Worm (Caenorhabditis elegans) whole organism, L1 larva: ENCODE results near the gene F34H10.3.

ENCODE experiments used
- aha-1 ChIP-seq: fragments of 150-350 bp; optimal IDR thresholded peaks from 2 replicates; lab custom pipeline; 2014; ENCODE audit warnings: missing biosample characterization, missing genetic modification characterization
- snpc-4 ChIP-seq: fragments of 150-350 bp; optimal IDR thresholded peaks from 2 replicates; lab custom pipeline; 2014; ENCODE audit warnings: missing biosample characterization, missing genetic modification characterization
- tbx-2 ChIP-seq: sonication (generic microtip); optimal IDR thresholded peaks from 2 replicates; lab custom pipeline; 2016; ENCODE audit warnings: missing genetic modification characterization, missing compliant biosample characterization
- zip-4 ChIP-seq: fragments of 200-800 bp; sonication (Bioruptor generic); optimal IDR thresholded peaks from 2 replicates; lab custom pipeline; 2018; ENCODE audit warnings: mild to moderate bottlenecking, missing genetic modification characterization, moderate library complexity, missing compliant biosample characterization

DNA sequence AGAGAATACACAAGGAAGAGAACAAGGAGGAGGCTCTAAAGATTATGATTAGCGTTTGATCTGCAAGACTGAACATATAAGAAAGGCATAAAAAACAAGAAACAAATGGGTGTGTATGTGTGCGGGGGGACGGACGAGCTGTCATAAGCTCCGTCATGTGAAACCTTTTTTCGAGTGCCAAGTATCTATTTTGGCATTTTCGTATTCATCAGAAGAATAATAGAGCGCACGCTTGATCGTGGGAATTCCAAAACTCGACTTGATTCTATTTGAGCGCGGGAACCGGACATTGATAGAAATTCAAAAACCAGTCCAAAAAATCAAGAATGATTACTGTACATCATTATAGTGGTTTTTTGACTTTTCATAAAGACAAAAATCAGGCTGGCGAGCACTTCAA is 21.9 kb upstream of the F34H10.3 start:
- no peak for TF ChIP-seq tbx-2 (tag; lab: Kevin White, UChicago)
- no peak for TF ChIP-seq aha-1 (tag; lab: Kevin White, UChicago)
- TF ChIP-seq zip-4 (GFP tag; lab: Kevin White, UChicago) = no peak
- no peak for TF ChIP-seq snpc-4 (tag; lab: Kevin White, UChicago)
